Worm (Caenorhabditis elegans) whole organism, L1 larva: ENCODE results near the gene Y73B6BL.44.

Experiments used
- C34B4.2 ChIP-seq: sonication (generic microtip); optimal IDR thresholded peaks from 2 replicates; lab custom pipeline; 2017; ENCODE audit warnings: mild to moderate bottlenecking, missing genetic modification characterization, missing compliant biosample characterization
- isw-1 ChIP-seq: fragments of 200-800 bp; sonication (Bioruptor generic); IDR thresholded peaks from 2 replicates; pipeline ENCODE4 v1.3.6; 2022; ENCODE audit warnings: missing genetic modification characterization, missing compliant biosample characterization
- lsy-2 ChIP-seq, 2 experiments: fragments of 150-350 bp; optimal IDR thresholded peaks; 2 replicates each; lab custom pipeline; 2014; ENCODE audit warnings: missing biosample characterization in 2 of 2, missing genetic modification characterization in 2 of 2
- mef-2 ChIP-seq: fragments of 150-350 bp; optimal IDR thresholded peaks from 2 replicates; lab custom pipeline; 2014; ENCODE audit warnings: missing biosample characterization, missing genetic modification characterization
- sup-37 ChIP-seq: fragments of 200-800 bp; sonication (Bioruptor generic); optimal IDR thresholded peaks from 2 replicates; lab custom pipeline; 2018; ENCODE audit warnings: mild to moderate bottlenecking, missing genetic modification characterization, missing compliant biosample characterization
- unc-130 ChIP-seq: fragments of 150-350 bp; optimal IDR thresholded peaks from 2 replicates; lab custom pipeline; 2017; ENCODE audit warnings: missing biosample characterization, missing genetic modification characterization, inconsistent platforms
- unc-62 ChIP-seq: fragments of 150-350 bp; optimal IDR thresholded peaks from 2 replicates; lab custom pipeline; 2014; ENCODE audit warnings: missing biosample characterization, missing genetic modification reagents, missing genetic modification characterization

DNA sequence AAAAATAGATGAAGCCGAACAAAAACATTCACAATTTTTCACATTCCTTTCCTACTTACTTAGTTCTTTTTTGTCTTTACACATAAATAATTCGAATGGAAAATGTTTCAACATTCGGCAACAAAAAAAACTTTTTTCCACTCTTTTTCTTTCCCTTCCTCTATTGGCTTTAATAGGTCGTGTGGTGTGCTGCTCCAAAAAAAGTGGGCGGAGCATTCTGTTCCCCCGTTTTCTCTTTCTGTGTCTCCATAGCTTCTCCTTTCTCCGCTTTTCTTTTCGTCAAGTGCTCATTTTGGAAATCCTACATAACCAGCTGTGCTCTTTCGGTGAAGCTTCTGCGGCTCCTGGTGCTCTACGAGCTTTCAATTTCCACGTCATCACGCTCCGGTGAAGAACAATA is 48.0 kb downstream of the Y73B6BL.44 start, which contains the start of gene C01G5.25:
- no peak for TF ChIP-seq sup-37 (GFP tag; lab: Kevin White, UChicago)
- no peak for TF ChIP-seq mef-2
- TF ChIP-seq C34B4.2 (tag; lab: Kevin White, UChicago): no peak
- no peak for TF ChIP-seq unc-62 (GFP tag; lab: Kevin White, UChicago)
- no peak for TF ChIP-seq lsy-2 (tag; optimal IDR thresholded peaks at IDR 0.05; lab: Kevin White, UChicago)
- TF ChIP-seq unc-130 (tag; lab: Kevin White, UChicago): no peak
- TF ChIP-seq isw-1 (GFP tag; lab: Robert Waterston, UW): no peak
